Fruit fly (Drosophila melanogaster): ENCODE data around the gene CG33642.
A peak's percentile ranks its signal among the peaks of the same experiment; 100 is the strongest.

Gene CG33642

dm6 chr2L:13512182-13513032, 17.4 kb upstream of the CG33642 start:
- TF ChIP-seq D19A (tag; optimal IDR thresholded peaks at IDR 0.05) (peak; percentile 86), CG13624 (GFP tag; optimal IDR thresholded peaks at IDR 0.05) (peak; percentile 44), lilli (GFP tag; optimal IDR thresholded peaks at IDR 0.05) (peak; percentile 33), HLH54F (GFP tag; optimal IDR thresholded peaks at IDR 0.05) (peak; percentile 10), ems (GFP tag; optimal IDR thresholded peaks at IDR 0.05) (peak; percentile 13), CG13287 (GFP tag; IDR thresholded peaks at IDR 0.05; ENCODE audit: partially characterized antibody) (no peak), zen2 (GFP tag; IDR thresholded peaks at IDR 0.05; ENCODE audit: partially characterized antibody) (0 out of 3 replicates have a peak, but pooled peaks have one; percentile 6), ind (GFP tag; optimal IDR thresholded peaks at IDR 0.05) (peak; percentile 36), gem (tag; optimal IDR thresholded peaks at IDR 0.05) (peak; percentile 63), kni (GFP tag; optimal IDR thresholded peaks at IDR 0.05) (peak; percentile 30), nmo (GFP tag; optimal IDR thresholded peaks at IDR 0.05) (peak; percentile 31), CG2199 (GFP tag; IDR thresholded peaks at IDR 0.05) (peak; percentile 73; the same call in 1 of the 3 replicates), bab2 (GFP tag; optimal IDR thresholded peaks at IDR 0.05) (peak; percentile 12), amos (GFP tag; IDR thresholded peaks at IDR 0.05; ENCODE audit: partially characterized antibody) (no peak), bigmax (GFP tag; optimal IDR thresholded peaks at IDR 0.05) (no peak), CG12942 (GFP tag; optimal IDR thresholded peaks at IDR 0.05) (peak; percentile 5), crol (GFP tag; IDR thresholded peaks at IDR 0.05) (peak; percentile 99), CG2120 (GFP tag; optimal IDR thresholded peaks at IDR 0.05) (peak; percentile 52), CG12155 (GFP tag; optimal IDR thresholded peaks at IDR 0.05) (peak; percentile 2), Hr3 (GFP tag; optimal IDR thresholded peaks at IDR 0.05) (no peak), ranshi (GFP tag; IDR thresholded peaks at IDR 0.05) (peak; percentile 38; the same call in 1 of the 2 replicates), Abd-B (GFP tag; optimal IDR thresholded peaks at IDR 0.05) (peak; percentile 49), CG1832 (GFP tag; optimal IDR thresholded peaks at IDR 0.05) (peak; percentile 18), Hmr (GFP tag; optimal IDR thresholded peaks at IDR 0.05) (peak; percentile 33), HHEX (GFP tag; optimal IDR thresholded peaks at IDR 0.05) (peak; percentile 19), dmrt99B (tag; optimal IDR thresholded peaks at IDR 0.05) (peak; percentile 49), hb (GFP tag; IDR thresholded peaks at IDR 0.05; ENCODE audit: partially characterized antibody) (no peak), CG9437 (GFP tag; optimal IDR thresholded peaks at IDR 0.05) (peak; percentile 45), CG6272 (GFP tag; IDR thresholded peaks at IDR 0.05) (peak; percentile 22; the same call in 1 of the 2 replicates), CG7372 (GFP tag; IDR thresholded peaks at IDR 0.05) (no peak), unc-4 (GFP tag; IDR thresholded peaks at IDR 0.05; ENCODE audit: partially characterized antibody) (no peak), bsh (GFP tag; optimal IDR thresholded peaks at IDR 0.05) (no peak), gce (GFP tag; IDR thresholded peaks at IDR 0.05) (no peak), sens (GFP tag) (peak; percentile 75), CG6175 (GFP tag; IDR thresholded peaks at IDR 0.05) (peak; percentile 56; the same call in 2 of the 3 replicates), Eip74EF (GFP tag; optimal IDR thresholded peaks at IDR 0.05) (no peak), CHES-1-like (GFP tag; optimal IDR thresholded peaks at IDR 0.05) (no peak), PHDP (tag; optimal IDR thresholded peaks at IDR 0.05) (peak; percentile 44), CG3281 (GFP tag; optimal IDR thresholded peaks at IDR 0.05) (peak; percentile 47), HLHmδ (GFP tag; optimal IDR thresholded peaks at IDR 0.05) (peak; percentile 27), unpg (GFP tag; optimal IDR thresholded peaks at IDR 0.05) (peak; percentile 46), crc (GFP tag; optimal IDR thresholded peaks at IDR 0.05) (no peak), CG2875 (GFP tag; optimal IDR thresholded peaks at IDR 0.05) (no peak), Rfx (GFP tag; IDR thresholded peaks at IDR 0.05) (peak; percentile 64), her (GFP tag; optimal IDR thresholded peaks at IDR 0.05) (peak; percentile 6), CG7745 (tag; optimal IDR thresholded peaks at IDR 0.05) (no peak), salm (tag; optimal IDR thresholded peaks at IDR 0.05) (no peak), odd (GFP tag; optimal IDR thresholded peaks at IDR 0.05) (no peak)

Data from whole organism, embryonic.